Fruit fly (Drosophila melanogaster) whole organism, embryonic: ENCODE results near the gene CG6791.

ENCODE experiments used
- Asciz ChIP-seq: fragments of 200-800 bp; sonication (Bioruptor generic); optimal IDR thresholded peaks from 2 replicates; lab custom pipeline; 2017; ENCODE audit warnings: missing biosample characterization, mild to moderate bottlenecking, missing genetic modification characterization, missing genetic modification reagents
- B-H2 ChIP-seq: fragments of 200-800 bp; sonication (Bioruptor generic); optimal IDR thresholded peaks from 2 replicates; lab custom pipeline; 2018; ENCODE audit warnings: missing biosample characterization, mild to moderate bottlenecking, missing genetic modification characterization
- BEAF-32 ChIP-seq: fragments of 200-800 bp; sonication (Bioruptor generic); optimal IDR thresholded peaks from 3 replicates; lab custom pipeline; 2017; ENCODE audit warnings: missing biosample characterization, missing genetic modification characterization, mild to moderate bottlenecking, moderate library complexity, missing genetic modification reagents
- CG11085 ChIP-seq: fragments of 200-800 bp; sonication (Bioruptor generic); IDR thresholded peaks from 2 replicates; pipeline ENCODE4 v1.3.6; 2022; ENCODE audit warnings: missing biosample characterization, missing genetic modification characterization
- CG17568 ChIP-seq: fragments of 200-800 bp; sonication (Bioruptor generic); optimal IDR thresholded peaks from 2 replicates; lab custom pipeline; 2018; ENCODE audit warnings: missing biosample characterization, mild to moderate bottlenecking, missing genetic modification characterization, moderate library complexity
- CG17612 ChIP-seq: fragments of 200-800 bp; sonication (Bioruptor generic); IDR thresholded peaks from 2 replicates; pipeline ENCODE4 v1.3.6; 2022; ENCODE audit warnings: missing biosample characterization, missing genetic modification characterization
- CG18599 ChIP-seq: fragments of 200-800 bp; sonication (Bioruptor generic); optimal IDR thresholded peaks from 3 replicates; lab custom pipeline; 2017; ENCODE audit warnings: missing biosample characterization, missing genetic modification characterization, mild to moderate bottlenecking, moderate library complexity, missing genetic modification reagents
- CG2202 ChIP-seq: fragments of 200-800 bp; sonication (Bioruptor generic); optimal IDR thresholded peaks from 2 replicates; lab custom pipeline; 2018; ENCODE audit warnings: missing biosample characterization, mild to moderate bottlenecking, missing genetic modification characterization
- CG2678 ChIP-seq: fragments of 200-800 bp; sonication (Bioruptor generic); optimal IDR thresholded peaks from 3 replicates; lab custom pipeline; 2019; ENCODE audit warnings: missing biosample characterization, mild to moderate bottlenecking, missing genetic modification characterization, moderate library complexity
- CG42726 ChIP-seq: fragments of 200-800 bp; sonication (Bioruptor generic); IDR thresholded peaks from 2 replicates; pipeline ENCODE4 v1.3.6; 2022; ENCODE audit warnings: missing biosample characterization, missing genetic modification characterization; ENCODE audit not compliant: partially characterized antibody
- CG4820 ChIP-seq: fragments of 200-800 bp; sonication (Bioruptor generic); optimal IDR thresholded peaks from 3 replicates; lab custom pipeline; 2016; ENCODE audit warnings: missing biosample characterization, missing genetic modification characterization
- CG6791 ChIP-seq: fragments of 200-800 bp; sonication (Bioruptor generic); IDR thresholded peaks from 3 replicates; pipeline ENCODE4 v1.3.6; 2022; ENCODE audit warnings: missing biosample characterization, missing genetic modification characterization; ENCODE audit not compliant: partially characterized antibody
- CG7987 ChIP-seq: fragments of 200-800 bp; sonication (Bioruptor generic); optimal IDR thresholded peaks from 2 replicates; lab custom pipeline; 2018; ENCODE audit warnings: missing biosample characterization, mild to moderate bottlenecking, missing genetic modification characterization, moderate library complexity
- CG8388 ChIP-seq: fragments of 200-800 bp; sonication (Bioruptor generic); optimal IDR thresholded peaks from 2 replicates; lab custom pipeline; 2019; ENCODE audit warnings: missing biosample characterization, mild to moderate bottlenecking, missing genetic modification characterization, moderate library complexity
- CkIIα-i1 ChIP-seq: fragments of 200-800 bp; sonication (Bioruptor generic); IDR thresholded peaks from 2 replicates; pipeline ENCODE4 v1.3.6; 2022; ENCODE audit warnings: missing biosample characterization, missing genetic modification characterization
- Dll ChIP-seq: fragments of 200-800 bp; sonication (Bioruptor generic); IDR thresholded peaks from 4 replicates; pipeline ENCODE4 v1.3.6; 2022; ENCODE audit warnings: missing biosample characterization, missing genetic modification characterization; ENCODE audit not compliant: partially characterized antibody
- Doc2 ChIP-seq: fragments of 200-800 bp; sonication (Bioruptor generic); IDR thresholded peaks from 2 replicates; pipeline ENCODE4 v1.3.6; 2022; ENCODE audit warnings: missing biosample characterization, missing genetic modification characterization
- E2f1 ChIP-seq: fragments of 200-800 bp; sonication (Bioruptor generic); IDR thresholded peaks from 2 replicates; pipeline ENCODE4 v1.3.6; 2022; ENCODE audit warnings: missing biosample characterization, missing genetic modification characterization
- Fer1 ChIP-seq: fragments of 200-800 bp; sonication (Bioruptor generic); optimal IDR thresholded peaks from 2 replicates; lab custom pipeline; 2017; ENCODE audit warnings: missing biosample characterization, mild to moderate bottlenecking, missing genetic modification characterization
- Fer3 ChIP-seq: fragments of 200-800 bp; sonication (Bioruptor generic); optimal IDR thresholded peaks from 2 replicates; lab custom pipeline; 2018; ENCODE audit warnings: missing biosample characterization, mild to moderate bottlenecking, missing genetic modification characterization, moderate library complexity
- Hmr ChIP-seq: fragments of 200-800 bp; sonication (Bioruptor generic); optimal IDR thresholded peaks from 3 replicates; lab custom pipeline; 2017; ENCODE audit warnings: mild to moderate bottlenecking, missing biosample characterization, missing genetic modification reagents, missing genetic modification characterization
- Mes4 ChIP-seq: fragments of 200-800 bp; sonication (Bioruptor generic); optimal IDR thresholded peaks from 2 replicates; lab custom pipeline; 2016; ENCODE audit warnings: missing biosample characterization, missing genetic modification characterization
- Myb ChIP-seq: fragments of 200-800 bp; sonication (Bioruptor generic); optimal IDR thresholded peaks from 2 replicates; lab custom pipeline; 2016; ENCODE audit warnings: missing biosample characterization, missing genetic modification characterization
- Nf-YC ChIP-seq: fragments of 200-800 bp; optimal IDR thresholded peaks from 3 replicates; lab custom pipeline; 2019; ENCODE audit warnings: missing biosample characterization, mild to moderate bottlenecking, missing genetic modification characterization, moderate library complexity
- Optix ChIP-seq: fragments of 200-800 bp; sonication (Bioruptor generic); IDR thresholded peaks from 3 replicates; pipeline ENCODE4 v1.3.6; 2022; ENCODE audit warnings: missing biosample characterization, missing genetic modification characterization
- Ssrp ChIP-seq: fragments of 200-800 bp; sonication (Bioruptor generic); optimal IDR thresholded peaks from 2 replicates; lab custom pipeline; 2018; ENCODE audit warnings: missing biosample characterization, mild to moderate bottlenecking, missing genetic modification characterization, moderate library complexity
- Vsx1 ChIP-seq: fragments of 200-800 bp; sonication (Bioruptor generic); optimal IDR thresholded peaks from 2 replicates; lab custom pipeline; 2017; ENCODE audit warnings: missing biosample characterization, mild to moderate bottlenecking, missing genetic modification characterization, missing genetic modification reagents
- ash1 ChIP-seq: fragments of 200-800 bp; sonication (Bioruptor generic); optimal IDR thresholded peaks from 2 replicates; lab custom pipeline; 2018; ENCODE audit warnings: missing biosample characterization, mild to moderate bottlenecking, missing genetic modification characterization
- bcd ChIP-seq: fragments of 200-800 bp; sonication (Bioruptor generic); optimal IDR thresholded peaks from 2 replicates; lab custom pipeline; 2017; ENCODE audit warnings: missing biosample characterization, mild to moderate bottlenecking, missing genetic modification characterization
- br ChIP-seq: fragments of >200 bp; optimal IDR thresholded peaks from 2 replicates; lab custom pipeline; 2017
- caup ChIP-seq: fragments of 200-800 bp; sonication (Bioruptor generic); optimal IDR thresholded peaks from 3 replicates; lab custom pipeline; 2017; ENCODE audit warnings: missing biosample characterization, mild to moderate bottlenecking, missing genetic modification characterization, moderate library complexity; ENCODE audit not compliant: severe bottlenecking
- fd64A ChIP-seq: fragments of 200-800 bp; sonication (Bioruptor generic); optimal IDR thresholded peaks from 3 replicates; lab custom pipeline; 2018; ENCODE audit warnings: missing biosample characterization, mild to moderate bottlenecking, missing genetic modification characterization
- fd96Cb ChIP-seq: fragments of 200-800 bp; sonication (Bioruptor generic); optimal IDR thresholded peaks from 2 replicates; lab custom pipeline; 2018; ENCODE audit warnings: missing biosample characterization, mild to moderate bottlenecking, missing genetic modification characterization, moderate library complexity
- gt ChIP-seq: fragments of 200-800 bp; sonication (Bioruptor generic); IDR thresholded peaks from 2 replicates; pipeline ENCODE4 v1.3.6; 2022; ENCODE audit warnings: missing biosample characterization, missing genetic modification characterization
- hkb ChIP-seq, 2 experiments: fragments of 200-800 bp in 1 of 2; fragments of >200 bp in 1 of 2; sonication (Bioruptor generic) in 1 of 2; IDR thresholded peaks in 1 of 2; optimal IDR thresholded peaks in 1 of 2; 2 replicates each; pipeline versions ENCODE4 v1.3.6 to Lab custom; 2017 to 2022; ENCODE audit warnings: missing biosample characterization in 1 of 2, missing genetic modification characterization in 1 of 2
- ind ChIP-seq: fragments of 200-800 bp; sonication (Bioruptor generic); optimal IDR thresholded peaks from 3 replicates; lab custom pipeline; 2016; ENCODE audit warnings: missing biosample characterization, missing genetic modification characterization
- inv ChIP-seq: fragments of 200-800 bp; sonication (Bioruptor generic); IDR thresholded peaks from 2 replicates; pipeline ENCODE4 v1.3.6; 2022; ENCODE audit warnings: missing biosample characterization, missing genetic modification characterization; ENCODE audit not compliant: partially characterized antibody
- maf-S ChIP-seq: fragments of 200-800 bp; sonication (Bioruptor generic); optimal IDR thresholded peaks from 2 replicates; lab custom pipeline; 2016; ENCODE audit warnings: missing biosample characterization, missing genetic modification characterization
- mld ChIP-seq: fragments of 200-800 bp; sonication (Bioruptor generic); IDR thresholded peaks from 3 replicates; pipeline ENCODE4 v1.3.6; 2022; ENCODE audit warnings: missing biosample characterization, missing genetic modification characterization; ENCODE audit not compliant: partially characterized antibody
- nau ChIP-seq: fragments of 200-800 bp; sonication (Bioruptor generic); optimal IDR thresholded peaks from 3 replicates; lab custom pipeline; 2017; ENCODE audit warnings: missing biosample characterization, mild to moderate bottlenecking, missing genetic modification characterization, missing genetic modification reagents
- onecut ChIP-seq: fragments of 200-800 bp; sonication (Bioruptor generic); IDR thresholded peaks from 2 replicates; pipeline ENCODE4 v1.3.6; 2022; ENCODE audit warnings: missing biosample characterization, missing genetic modification characterization
- pita ChIP-seq: fragments of 200-800 bp; sonication (Bioruptor generic); optimal IDR thresholded peaks from 2 replicates; lab custom pipeline; 2017; ENCODE audit warnings: missing biosample characterization, mild to moderate bottlenecking, missing genetic modification characterization
- tna ChIP-seq: fragments of 200-800 bp; sonication (Bioruptor generic); IDR thresholded peaks from 2 replicates; pipeline ENCODE4 v1.3.6; 2022; ENCODE audit warnings: missing biosample characterization, missing genetic modification characterization; ENCODE audit not compliant: partially characterized antibody
- trem ChIP-seq: fragments of 200-800 bp; optimal IDR thresholded peaks from 3 replicates; lab custom pipeline; 2019; ENCODE audit warnings: missing biosample characterization, mild to moderate bottlenecking, missing genetic modification characterization, moderate library complexity
- usp ChIP-seq: fragments of >200 bp; optimal IDR thresholded peaks from 2 replicates; lab custom pipeline; 2017; ENCODE audit warnings: missing biosample characterization, missing genetic modification characterization
- zen2 ChIP-seq: fragments of 200-800 bp; sonication (Bioruptor generic); IDR thresholded peaks from 3 replicates; pipeline ENCODE4 v1.3.6; 2022; ENCODE audit warnings: missing biosample characterization, missing genetic modification characterization; ENCODE audit not compliant: partially characterized antibody
- zfh1 ChIP-seq: fragments of 200-800 bp; sonication (Bioruptor generic); IDR thresholded peaks from 3 replicates; pipeline ENCODE4 v1.3.6; 2022; ENCODE audit warnings: missing biosample characterization, missing genetic modification characterization

CG6791 gene

dm6 chr3R:11581340-11582252 is 8.3 kb downstream of the CG6791 start, which contains the start of gene wkd:
Gene wkd, plus strand, starts transcription at chr3R:11581576.
- TF ChIP-seq Fer1 (no peak), BEAF-32 (GFP tag; lab: Kevin White, UChicago) (peak; percentile 91), Ssrp (tag; lab: Kevin White, UChicago) (no peak), E2f1 (GFP tag; lab: Robert Waterston, UW) (no peak), ind (GFP tag; lab: Kevin White, UChicago) (no peak), ash1 (GFP tag; lab: Kevin White, UChicago) (no peak), mld (GFP tag; lab: Robert Waterston, UW) (peak; percentile 79; the same call in 1 of the 3 replicates), CG4820 (GFP tag; lab: Kevin White, UChicago) (no peak), CG2678 (tag; lab: Kevin White, UChicago) (no peak), CG18599 (GFP tag; lab: Kevin White, UChicago) (no peak), trem (tag; lab: Kevin White, UChicago) (peak; percentile 70), B-H2 (GFP tag; lab: Kevin White, UChicago) (no peak), CkIIα-i1 (GFP tag; lab: Robert Waterston, UW) (no peak), Fer3 (tag; lab: Kevin White, UChicago) (no peak), tna (GFP tag; lab: Robert Waterston, UW) (peak; percentile 75; the same call in 1 of the 2 replicates), fd64A (GFP tag; lab: Kevin White, UChicago) (no peak), nau (GFP tag; lab: Kevin White, UChicago) (no peak), Dll (GFP tag; lab: Robert Waterston, UW) (peak; percentile 87), onecut (GFP tag; lab: Robert Waterston, UW) (no peak), hkb (optimal IDR thresholded peaks at IDR 0.05; lab: Kevin White, UChicago) (no peak), hkb (GFP tag; IDR thresholded peaks at IDR 0.05; lab: Robert Waterston, UW) (peak; percentile 32; the same call in 1 of the 2 replicates), CG2202 (tag; lab: Kevin White, UChicago) (no peak), pita (GFP tag; lab: Kevin White, UChicago) (no peak), CG11085 (GFP tag; lab: Robert Waterston, UW) (no peak), fd96Cb (tag; lab: Kevin White, UChicago) (no peak), br (lab: Kevin White, UChicago) (no peak), gt (GFP tag; lab: Robert Waterston, UW) (no peak), Optix (GFP tag; lab: Robert Waterston, UW) (no peak), Mes4 (GFP tag; lab: Kevin White, UChicago) (no peak), CG42726 (GFP tag; lab: Robert Waterston, UW) (peak; percentile 81), CG8388 (GFP tag; lab: Kevin White, UChicago) (no peak), CG6791 (peak; percentile 95), caup (GFP tag; lab: Kevin White, UChicago) (no peak), CG17612 (GFP tag; lab: Robert Waterston, UW) (no peak), Doc2 (GFP tag; lab: Robert Waterston, UW) (no peak), bcd (GFP tag; lab: Kevin White, UChicago) (no peak), Myb (peak; percentile 54), usp (GFP tag; lab: Kevin White, UChicago) (no peak), zfh1 (GFP tag; lab: Robert Waterston, UW) (no peak), CG17568 (GFP tag; lab: Kevin White, UChicago) (no peak), zen2 (GFP tag; lab: Robert Waterston, UW) (peak; percentile 72), Asciz (GFP tag; lab: Kevin White, UChicago) (no peak), inv (GFP tag; lab: Robert Waterston, UW) (peak; percentile 78), Hmr (GFP tag; lab: Kevin White, UChicago) (peak; percentile 13), maf-S (GFP tag; lab: Kevin White, UChicago) (no peak), Vsx1 (GFP tag; lab: Kevin White, UChicago) (no peak), CG7987 (GFP tag; lab: Kevin White, UChicago) (peak; percentile 4), Nf-YC (no peak)
